Worm (Caenorhabditis elegans): ENCODE results near the gene F52E1.9.

The F52E1.9 gene

DNA sequence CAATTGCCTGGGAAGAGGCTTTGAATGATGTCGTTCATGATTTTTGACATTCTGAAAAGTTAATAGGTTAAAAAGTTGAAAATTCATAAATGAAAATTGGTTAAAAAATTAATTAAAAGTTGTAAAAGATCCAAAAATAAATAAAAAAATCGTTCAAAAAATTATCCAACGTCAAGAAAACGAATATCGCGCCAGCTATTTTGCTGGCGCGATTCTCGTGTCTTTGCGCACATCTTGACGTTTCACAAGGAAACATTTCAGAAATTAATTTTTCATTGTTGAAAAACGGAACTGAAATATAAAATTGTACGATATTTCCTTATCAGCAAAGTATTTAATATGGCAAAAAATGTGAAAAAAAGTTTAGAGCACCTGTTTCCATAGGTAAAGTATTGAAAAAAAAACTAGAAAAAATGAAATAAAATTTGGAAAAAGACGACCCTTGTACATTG is 43.3 kb downstream of the F52E1.9 start, which contains the start of gene mpdu-1 (continued):
- TF ChIP-seq nhr-76 (tag; optimal IDR thresholded peaks at IDR 0.05) = no peak
- TF ChIP-seq rnt-1 (tag; optimal IDR thresholded peaks at IDR 0.05) = peak; percentile 71
- peak; percentile 8 for TF ChIP-seq ceh-8 (GFP tag; optimal IDR thresholded peaks at IDR 0.05)
- TF ChIP-seq swsn-7 (tag; optimal IDR thresholded peaks at IDR 0.05) = peak; percentile 79
- no peak for TF ChIP-seq C04F5.9 (tag; optimal IDR thresholded peaks at IDR 0.05)
- no peak for TF ChIP-seq nhr-237 (tag; optimal IDR thresholded peaks at IDR 0.05)
- TF ChIP-seq nhr-12 (tag; optimal IDR thresholded peaks at IDR 0.05) = no peak
- no peak for TF ChIP-seq mab-9 (GFP tag; IDR thresholded peaks at IDR 0.05)
- TF ChIP-seq efl-1 (optimal IDR thresholded peaks at IDR 0.05) = peak; percentile 59 to 75
- peak; percentile 66 to 97 for TF ChIP-seq efl-1 (GFP tag; optimal IDR thresholded peaks at IDR 0.05 in 1 of 2)
- TF ChIP-seq sox-4 (tag; optimal IDR thresholded peaks at IDR 0.05) = peak; percentile 13
- no peak for TF ChIP-seq vab-15 (tag; optimal IDR thresholded peaks at IDR 0.05)
- peak; percentile 65 for TF ChIP-seq nhr-90 (tag; optimal IDR thresholded peaks at IDR 0.05; ENCODE audit: poor library complexity)
- no peak for TF ChIP-seq pax-3 (tag; optimal IDR thresholded peaks at IDR 0.05)
- peak; percentile 82 to 83 for TF ChIP-seq lsy-2 (tag; optimal IDR thresholded peaks at IDR 0.05)

DNA sequence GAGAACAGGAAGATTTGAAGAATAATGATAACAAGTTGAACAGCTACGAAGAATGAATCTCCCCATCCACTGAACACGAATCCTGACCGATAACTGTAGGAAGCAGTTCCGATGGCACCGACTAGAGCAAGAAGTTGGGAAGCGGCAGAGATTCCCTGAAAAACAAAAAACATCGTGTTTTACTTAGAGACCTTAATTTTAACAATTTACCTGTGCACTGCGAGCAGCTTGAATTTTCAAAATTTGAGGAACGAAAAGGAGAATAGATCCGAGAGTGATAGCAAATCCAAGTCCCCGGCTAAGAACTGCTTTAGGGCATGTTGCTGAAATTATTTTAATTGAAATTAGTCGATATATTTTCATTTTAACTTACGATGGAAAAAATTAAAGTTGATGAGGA is 43.8 kb downstream of the F52E1.9 start:
- TF ChIP-seq efl-1 (optimal IDR thresholded peaks at IDR 0.05) = no peak
- TF ChIP-seq efl-1 (GFP tag; optimal IDR thresholded peaks at IDR 0.05 in 1 of 2) = peak in 1 of 2 experiments; percentile 63
- no peak for TF ChIP-seq nhr-20 (tag; optimal IDR thresholded peaks at IDR 0.05)

DNA sequence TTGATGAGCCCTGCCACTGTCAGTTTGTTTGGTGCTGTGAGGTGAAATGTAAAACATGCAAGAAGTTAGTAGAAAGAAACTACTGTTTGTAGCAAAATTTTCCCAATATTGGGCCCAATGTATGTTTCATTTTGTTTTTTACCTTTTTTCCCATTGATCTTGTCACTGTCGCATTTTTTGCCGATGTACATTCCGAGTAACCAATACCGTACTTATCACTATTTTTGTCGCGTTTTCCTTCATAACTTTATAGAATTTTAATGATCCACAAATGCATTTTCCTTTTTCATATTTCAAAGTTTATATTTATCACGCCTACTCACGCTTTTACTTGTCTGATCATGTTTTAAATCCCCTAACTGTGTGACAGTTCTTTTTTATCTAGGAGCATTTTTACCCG is 44.7 kb downstream of the F52E1.9 start:
- TF ChIP-seq F16B12.6 (tag; optimal IDR thresholded peaks at IDR 0.05) (no peak), hlh-17 (GFP tag; optimal IDR thresholded peaks at IDR 0.05; ENCODE audit: borderline replicate concordance) (no peak), sup-37 (GFP tag; optimal IDR thresholded peaks at IDR 0.05) (no peak), Y116A8C.19 (tag; optimal IDR thresholded peaks at IDR 0.05; ENCODE audit: borderline replicate concordance) (no peak), fkh-8 (tag; optimal IDR thresholded peaks at IDR 0.05) (no peak), unc-62 (GFP tag; optimal IDR thresholded peaks at IDR 0.05) (no peak), zip-4 (GFP tag; optimal IDR thresholded peaks at IDR 0.05) (no peak), ceh-88 (GFP tag; IDR thresholded peaks at IDR 0.05) (no peak), efl-3 (GFP tag; optimal IDR thresholded peaks at IDR 0.05) (no peak), tbx-2 (tag; optimal IDR thresholded peaks at IDR 0.05) (no peak), nhr-85 (tag) (no peak)

DNA sequence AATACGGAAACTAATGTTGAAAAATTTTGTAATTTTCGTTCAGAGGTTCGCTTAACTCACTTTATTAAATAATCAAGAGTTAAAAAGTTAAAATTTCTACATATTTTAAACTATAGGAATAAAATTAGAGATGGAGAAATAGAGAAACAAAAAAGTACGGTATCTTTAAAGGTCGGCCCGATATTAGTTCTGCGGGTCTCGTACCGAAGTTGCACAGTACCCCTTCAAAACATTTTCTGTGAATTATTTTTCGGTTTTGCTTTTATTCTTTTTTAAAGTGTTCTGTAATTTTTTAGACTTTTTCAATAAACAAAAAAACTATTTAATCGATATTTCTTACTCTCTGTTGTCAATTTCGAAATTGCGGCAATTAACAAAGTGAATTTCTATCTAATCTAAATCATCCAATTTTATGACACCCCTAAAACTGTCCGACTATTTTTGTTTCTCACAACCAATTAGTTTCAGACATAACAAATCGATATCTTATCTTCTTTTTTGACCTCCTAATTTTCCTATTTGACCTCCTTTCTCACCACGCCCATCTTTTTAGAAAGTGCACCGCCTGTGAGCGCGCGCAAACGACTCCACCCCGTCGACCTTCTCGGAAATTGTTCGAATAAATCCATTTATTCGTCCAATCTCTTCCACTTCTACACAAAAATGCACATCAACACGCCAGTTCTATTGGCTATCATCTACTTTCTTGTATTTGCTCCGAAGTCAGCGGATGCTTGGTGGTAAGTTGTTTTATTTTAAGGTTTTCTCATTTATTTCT is 46.8 kb downstream of the F52E1.9 start, which contains the start of gene mom-2:
Gene mom-2, plus strand, starts transcription at position 554 of the 778 bp plus-strand sequence.
- TF ChIP-seq efl-1 (optimal IDR thresholded peaks at IDR 0.05) (no peak), efl-1 (GFP tag; optimal IDR thresholded peaks at IDR 0.05 in 1 of 2) (no peak), tbx-2 (tag; optimal IDR thresholded peaks at IDR 0.05) (no peak), egl-13 (tag; optimal IDR thresholded peaks at IDR 0.05) (no peak), C04F5.9 (tag; optimal IDR thresholded peaks at IDR 0.05) (no peak), dsc-1 (tag; optimal IDR thresholded peaks at IDR 0.05) (no peak), grh-1 (GFP tag; IDR thresholded peaks at IDR 0.05) (no peak), C16A3.4 (tag; optimal IDR thresholded peaks at IDR 0.05) (no peak), unc-130 (tag; optimal IDR thresholded peaks at IDR 0.05) (no peak), nhr-20 (tag; optimal IDR thresholded peaks at IDR 0.05) (no peak), nhr-77 (tag; optimal IDR thresholded peaks at IDR 0.05) (no peak), fkh-4 (tag; optimal IDR thresholded peaks at IDR 0.05; ENCODE audit: borderline replicate concordance) (no peak), hlh-4 (tag; optimal IDR thresholded peaks at IDR 0.05) (no peak), nhr-12 (tag; optimal IDR thresholded peaks at IDR 0.05) (no peak), zip-4 (GFP tag; optimal IDR thresholded peaks at IDR 0.05) (no peak), unc-86 (tag; optimal IDR thresholded peaks at IDR 0.05) (no peak), mef-2 (tag; optimal IDR thresholded peaks at IDR 0.05) (no peak), skn-1 (tag; optimal IDR thresholded peaks at IDR 0.05) (no peak)

Data from whole organism, L1 larva.